Worm (Caenorhabditis elegans) whole organism, young adult: ENCODE measurements around the gene glod-4.

Experiments used
- F10E7.11 ChIP-seq: sonication (generic microtip); optimal IDR thresholded peaks from 2 replicates; lab custom pipeline; 2017; ENCODE audit warnings: mild to moderate bottlenecking, missing genetic modification characterization, moderate library complexity, missing compliant biosample characterization
- F22D6.2 ChIP-seq: sonication (generic microtip); optimal IDR thresholded peaks from 2 replicates; lab custom pipeline; 2016; ENCODE audit warnings: mild to moderate bottlenecking, missing genetic modification characterization, missing compliant biosample characterization
- F33H1.4 ChIP-seq: fragments of 200-800 bp; sonication (Bioruptor generic); IDR thresholded peaks from 2 replicates; pipeline ENCODE4 v1.3.6; 2022; ENCODE audit warnings: missing genetic modification reagents, missing genetic modification characterization, missing compliant biosample characterization
- K12H6.12 ChIP-seq: fragments of 200-800 bp; sonication (Bioruptor generic); optimal IDR thresholded peaks from 2 replicates; lab custom pipeline; 2018; ENCODE audit warnings: mild to moderate bottlenecking, missing genetic modification characterization, missing compliant biosample characterization
- T07F8.4 ChIP-seq: sonication (generic microtip); optimal IDR thresholded peaks from 2 replicates; lab custom pipeline; 2016; ENCODE audit warnings: mild to moderate bottlenecking, missing genetic modification characterization, moderate library complexity, missing compliant biosample characterization
- Y53G8AR.9 ChIP-seq: fragments of 200-800 bp; sonication (Bioruptor generic); conservative IDR thresholded peaks from 2 replicates; pipeline ENCODE4 v1.3.6; 2022; ENCODE audit warnings: missing genetic modification reagents, missing genetic modification characterization, missing compliant biosample characterization
- Y79H2A.3 ChIP-seq: fragments of 200-800 bp; sonication (Bioruptor generic); conservative IDR thresholded peaks from 2 replicates; pipeline ENCODE4 v1.3.6; 2022; ENCODE audit warnings: missing genetic modification reagents, missing genetic modification characterization, missing compliant biosample characterization
- akir-1 ChIP-seq: fragments of 200-800 bp; sonication (Bioruptor generic); optimal IDR thresholded peaks from 2 replicates; lab custom pipeline; 2018; ENCODE audit warnings: mild to moderate bottlenecking, missing genetic modification characterization, moderate library complexity, missing compliant biosample characterization
- aptf-2 ChIP-seq: fragments of 200-800 bp; sonication (Bioruptor generic); conservative IDR thresholded peaks from 2 replicates; pipeline ENCODE4 v1.3.6; 2022; ENCODE audit warnings: missing genetic modification reagents, missing genetic modification characterization, missing compliant biosample characterization
- aptf-3 ChIP-seq: fragments of 200-800 bp; sonication (Bioruptor generic); IDR thresholded peaks from 2 replicates; pipeline ENCODE4 v1.3.6; 2022; ENCODE audit warnings: missing genetic modification characterization, missing compliant biosample characterization
- attf-6 ChIP-seq: fragments of 200-800 bp; sonication (Bioruptor generic); IDR thresholded peaks from 2 replicates; pipeline ENCODE4 v1.3.6; 2022; ENCODE audit warnings: missing genetic modification reagents, missing genetic modification characterization, missing compliant biosample characterization
- cebp-2 ChIP-seq: fragments of 200-800 bp; sonication (Bioruptor generic); IDR thresholded peaks from 2 replicates; pipeline ENCODE4 v1.3.6; 2022; ENCODE audit warnings: missing genetic modification characterization, missing compliant biosample characterization
- ceh-91 ChIP-seq: fragments of 200-800 bp; sonication (Bioruptor generic); IDR thresholded peaks from 2 replicates; pipeline ENCODE4 v1.3.6; 2022; ENCODE audit warnings: missing genetic modification reagents, missing genetic modification characterization, missing compliant biosample characterization
- die-1 ChIP-seq: sonication (generic microtip); optimal IDR thresholded peaks from 2 replicates; lab custom pipeline; 2016; ENCODE audit warnings: missing genotype, mild to moderate bottlenecking, missing genetic modification characterization, missing compliant biosample characterization
- dpff-1 ChIP-seq: sonication (generic microtip); optimal IDR thresholded peaks from 2 replicates; lab custom pipeline; 2017; ENCODE audit warnings: mild to moderate bottlenecking, missing genetic modification characterization, missing compliant biosample characterization
- dpl-1 ChIP-seq: fragments of 150-350 bp; optimal IDR thresholded peaks from 2 replicates; lab custom pipeline; 2014; ENCODE audit warnings: missing biosample characterization, missing genetic modification reagents, missing genetic modification characterization
- ekl-4 ChIP-seq: fragments of 200-800 bp; sonication (Bioruptor generic); IDR thresholded peaks from 2 replicates; pipeline ENCODE4 v1.3.6; 2022; ENCODE audit warnings: missing genetic modification reagents, missing genetic modification characterization, missing compliant biosample characterization
- gei-17 ChIP-seq: fragments of 200-800 bp; sonication (Bioruptor generic); optimal IDR thresholded peaks from 2 replicates; lab custom pipeline; 2018; ENCODE audit warnings: mild to moderate bottlenecking, missing genetic modification characterization, missing compliant biosample characterization
- hlh-26 ChIP-seq: fragments of 200-800 bp; sonication (Bioruptor generic); conservative IDR thresholded peaks from 2 replicates; pipeline ENCODE4 v1.3.6; 2022; ENCODE audit warnings: missing genetic modification reagents, missing genetic modification characterization, missing compliant biosample characterization
- hmg-20 ChIP-seq: fragments of 200-800 bp; sonication (Bioruptor generic); IDR thresholded peaks from 2 replicates; pipeline ENCODE4 v1.3.6; 2022; ENCODE audit warnings: missing genetic modification reagents, missing genetic modification characterization, missing compliant biosample characterization
- hsf-1 ChIP-seq: fragments of 200-800 bp; sonication (Bioruptor generic); IDR thresholded peaks from 2 replicates; pipeline ENCODE4 v1.3.6; 2022; ENCODE audit warnings: missing genetic modification reagents, missing genetic modification characterization, missing compliant biosample characterization
- let-607 ChIP-seq, 2 experiments: fragments of 200-800 bp in 1 of 2; sonication (Bioruptor generic) in 1 of 2; sonication (generic microtip) in 1 of 2; optimal IDR thresholded peaks; 2 replicates each; lab custom pipeline; 2016 to 2018; ENCODE audit warnings: mild to moderate bottlenecking in 2 of 2, missing compliant biosample characterization in 2 of 2, missing genetic modification characterization in 2 of 2, moderate library complexity in 2 of 2, missing genotype in 1 of 2
- lin-26 ChIP-seq: fragments of 200-800 bp; sonication (Bioruptor generic); IDR thresholded peaks from 2 replicates; pipeline ENCODE4 v1.3.6; 2022; ENCODE audit warnings: missing genetic modification reagents, missing genetic modification characterization, missing compliant biosample characterization
- lsy-27 ChIP-seq: sonication (generic microtip); optimal IDR thresholded peaks from 2 replicates; lab custom pipeline; 2017; ENCODE audit warnings: missing genetic modification characterization, mild to moderate bottlenecking, missing compliant biosample characterization, antibody characterized with exemption, missing genotype, borderline replicate concordance; ENCODE audit not compliant: insufficient read depth
- madf-10 ChIP-seq: sonication (generic microtip); optimal IDR thresholded peaks from 2 replicates; lab custom pipeline; 2016; ENCODE audit warnings: mild to moderate bottlenecking, missing genetic modification characterization, missing compliant biosample characterization
- madf-6 ChIP-seq: fragments of 200-800 bp; sonication (Bioruptor generic); IDR thresholded peaks from 2 replicates; pipeline ENCODE4 v1.3.6; 2022; ENCODE audit warnings: missing genetic modification reagents, missing genetic modification characterization, missing compliant biosample characterization
- mcd-1 ChIP-seq: fragments of 200-800 bp; sonication (Bioruptor generic); IDR thresholded peaks from 2 replicates; pipeline ENCODE4 v1.3.6; 2022; ENCODE audit warnings: missing genetic modification reagents, missing genetic modification characterization, missing compliant biosample characterization
- nhr-27 ChIP-seq: fragments of 200-800 bp; sonication (Bioruptor generic); optimal IDR thresholded peaks from 2 replicates; lab custom pipeline; 2018; ENCODE audit warnings: mild to moderate bottlenecking, missing genetic modification characterization, moderate library complexity, missing compliant biosample characterization
- nhr-80 ChIP-seq: sonication (generic microtip); optimal IDR thresholded peaks from 2 replicates; lab custom pipeline; 2016; ENCODE audit warnings: missing genetic modification characterization, missing compliant biosample characterization
- nhr-90 ChIP-seq: sonication (generic microtip); optimal IDR thresholded peaks from 2 replicates; lab custom pipeline; 2016; ENCODE audit warnings: missing genotype, mild to moderate bottlenecking, missing genetic modification characterization, missing compliant biosample characterization
- rcor-1 ChIP-seq: fragments of 200-800 bp; sonication (Bioruptor generic); IDR thresholded peaks from 2 replicates; pipeline ENCODE4 v1.3.6; 2022; ENCODE audit warnings: missing genetic modification reagents, missing genetic modification characterization, missing compliant biosample characterization
- sdz-38 ChIP-seq: sonication (generic microtip); optimal IDR thresholded peaks from 2 replicates; lab custom pipeline; 2016; ENCODE audit warnings: missing genotype, missing genetic modification characterization, missing compliant biosample characterization
- sea-2 ChIP-seq: fragments of 200-800 bp; sonication (Bioruptor generic); IDR thresholded peaks from 2 replicates; pipeline ENCODE4 v1.3.6; 2022; ENCODE audit warnings: missing genetic modification characterization, missing compliant biosample characterization
- somi-1 ChIP-seq: fragments of 200-800 bp; sonication (Bioruptor generic); optimal IDR thresholded peaks from 2 replicates; lab custom pipeline; 2018; ENCODE audit warnings: mild to moderate bottlenecking, missing genetic modification characterization, missing compliant biosample characterization
- sptf-2 ChIP-seq: fragments of 200-800 bp; sonication (Bioruptor generic); optimal IDR thresholded peaks from 2 replicates; lab custom pipeline; 2018; ENCODE audit warnings: mild to moderate bottlenecking, missing genetic modification characterization, missing compliant biosample characterization
- tbp1 ChIP-seq: fragments of 200-800 bp; sonication (Bioruptor generic); optimal IDR thresholded peaks from 2 replicates; lab custom pipeline; 2018; ENCODE audit warnings: mild to moderate bottlenecking, missing genetic modification characterization, missing compliant biosample characterization
- tbx-9 ChIP-seq: sonication (generic microtip); optimal IDR thresholded peaks from 2 replicates; lab custom pipeline; 2016; ENCODE audit warnings: borderline replicate concordance, missing genetic modification characterization, inconsistent platforms, missing compliant biosample characterization
- xnd-1 ChIP-seq: sonication (generic microtip); optimal IDR thresholded peaks from 2 replicates; lab custom pipeline; 2016; ENCODE audit warnings: missing genotype, missing genetic modification reagents, missing genetic modification characterization, missing compliant biosample characterization
- ztf-28 ChIP-seq: fragments of 200-800 bp; sonication (Bioruptor generic); IDR thresholded peaks from 2 replicates; pipeline ENCODE4 v1.3.6; 2022; ENCODE audit warnings: missing genetic modification reagents, missing genetic modification characterization, missing compliant biosample characterization

Gene glod-4

ce11 chrIII:4176109-4176596 is 22.8 kb downstream of the glod-4 start, which contains the start of the genes hrde-1 and C16C10.13 (continued):
- TF ChIP-seq tbp1 (GFP tag; lab: Kevin White, UChicago) (peak; percentile 49), nhr-90 (tag; lab: Kevin White, UChicago) (no peak), lsy-27 (tag; lab: Kevin White, UChicago) (peak; percentile 21), rcor-1 (GFP tag; lab: Robert Waterston, UW) (peak; percentile 80), sea-2 (GFP tag; lab: Robert Waterston, UW) (no peak), F10E7.11 (no peak), F22D6.2 (tag; lab: Kevin White, UChicago) (no peak), sdz-38 (no peak), ekl-4 (GFP tag; lab: Robert Waterston, UW) (peak; percentile 65; the same call in 1 of the 2 replicates), madf-10 (tag; lab: Kevin White, UChicago) (no peak), aptf-3 (no peak), F33H1.4 (GFP tag; lab: Robert Waterston, UW) (peak; percentile 78), cebp-2 (GFP tag; lab: Robert Waterston, UW) (no peak)

- TF ChIP-seq Y53G8AR.9 (no peak), ztf-28 (no peak), hsf-1 (GFP tag; lab: Robert Waterston, UW) (0 out of 2 replicates have a peak, but pooled peaks have one; percentile 27)
- TF ChIP-seq, all 124 proteins: peak for 1
These were observed 25.2 kb downstream of the glod-4 start, which contains the start of gene C16C10.2 for ce11 chrIII:4178564-4178963. Gene C16C10.2, minus strand, starts transcription at chrIII:4178664.

DNA sequence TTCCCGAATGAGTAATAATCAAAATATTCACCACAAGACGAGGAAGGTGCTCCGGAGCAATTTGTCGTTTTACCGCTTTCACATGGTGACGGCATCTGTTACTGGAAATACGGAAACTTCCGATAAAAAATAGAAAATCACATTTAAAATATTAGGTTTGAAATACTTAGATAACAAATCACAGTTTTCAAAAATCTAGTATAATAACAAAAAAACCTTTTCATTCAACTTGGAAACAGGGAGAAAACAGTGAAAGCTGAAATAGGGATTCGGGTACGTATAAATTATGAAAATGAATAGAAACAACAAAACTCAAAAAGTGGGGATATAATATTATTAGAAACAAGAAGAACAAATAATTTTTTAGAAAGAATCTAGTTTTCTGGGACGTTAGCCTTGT is 27.9 kb downstream of the glod-4 start, which contains the start of gene C16C10.1:
Gene C16C10.1 (minus strand): TSS at position 101 of the 400 bp plus-strand sequence.
- TF ChIP-seq Y53G8AR.9: no peak
- TF ChIP-seq nhr-80 (tag; lab: Kevin White, UChicago): no peak
- TF ChIP-seq akir-1 (GFP tag; lab: Kevin White, UChicago): no peak
- no peak for TF ChIP-seq T07F8.4 (tag; lab: Kevin White, UChicago)
- 0 out of 2 replicates have a peak, but pooled peaks have one; percentile 20 for TF ChIP-seq aptf-3

- TF ChIP-seq nhr-80 (tag; lab: Kevin White, UChicago): peak; percentile 48
- TF ChIP-seq K12H6.12: no peak
- no peak for TF ChIP-seq madf-6 (GFP tag; lab: Robert Waterston, UW)
- TF ChIP-seq die-1 (tag; lab: Kevin White, UChicago): no peak
- peak; percentile 87 to 92 for TF ChIP-seq let-607 (tag; optimal IDR thresholded peaks at IDR 0.05; lab: Kevin White, UChicago)
- TF ChIP-seq F33H1.4 (GFP tag; lab: Robert Waterston, UW): no peak
- TF ChIP-seq lin-26: no peak
These were observed 33.4 kb downstream of the glod-4 start, which contains the start of gene lars-1 for ce11 chrIII:4186751-4187309. Gene lars-1, minus strand, starts transcription at chrIII:4186801.

DNA sequence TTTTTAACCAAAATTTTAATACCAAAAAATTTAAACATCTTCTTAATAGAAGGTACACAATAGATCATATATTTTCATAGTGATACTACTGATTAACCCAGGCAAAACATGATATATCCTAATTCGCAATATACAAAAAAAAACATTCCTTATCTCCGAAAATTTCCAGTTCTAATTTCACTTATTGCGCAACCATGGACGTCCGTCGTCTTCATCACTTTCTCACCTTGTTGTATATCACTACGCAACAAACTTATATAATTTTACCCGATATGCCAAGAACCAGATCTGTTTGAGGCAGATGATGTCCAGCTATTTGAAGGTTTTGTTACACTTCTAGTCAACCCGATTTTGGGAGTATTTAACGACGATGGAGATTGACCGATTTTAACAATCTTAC is 34.4 kb downstream of the glod-4 start, which contains the start of gene R74.2:
Gene R74.2 (plus strand): TSS at position 316 of the 400 bp plus-strand sequence.
- no peak for TF ChIP-seq nhr-27 (tag; lab: Kevin White, UChicago)
- no peak for TF ChIP-seq tbx-9 (tag; lab: Kevin White, UChicago)
- TF ChIP-seq, all 124 proteins: peak for 0

- TF ChIP-seq gei-17 (GFP tag; lab: Kevin White, UChicago): no peak
- TF ChIP-seq sptf-2: no peak
- no peak for TF ChIP-seq attf-6
- no peak for TF ChIP-seq hmg-20 (GFP tag; lab: Robert Waterston, UW)
- no peak for TF ChIP-seq Y79H2A.3 (GFP tag; lab: Robert Waterston, UW)
- no peak for TF ChIP-seq xnd-1 (tag; lab: Kevin White, UChicago)
- no peak for TF ChIP-seq T07F8.4 (tag; lab: Kevin White, UChicago)
- no peak for TF ChIP-seq sdz-38
- no peak for TF ChIP-seq hlh-26
- no peak for TF ChIP-seq mcd-1 (GFP tag; lab: Robert Waterston, UW)
- no peak for TF ChIP-seq dpff-1 (tag; lab: Kevin White, UChicago)
- TF ChIP-seq dpl-1 (GFP tag; lab: Kevin White, UChicago): no peak
- no peak for TF ChIP-seq aptf-2 (GFP tag; lab: Robert Waterston, UW)
- no peak for TF ChIP-seq ceh-91 (GFP tag; lab: Robert Waterston, UW)
- no peak for TF ChIP-seq somi-1 (GFP tag; lab: Kevin White, UChicago)
These were observed 36.2 kb downstream of the glod-4 start for ce11 chrIII:4189602-4190001.
